Worm (Caenorhabditis elegans) whole organism, young adult: ENCODE data around the gene EEED8.18.

Experiments
- B0261.1 ChIP-seq: sonication (generic microtip); optimal IDR thresholded peaks from 2 replicates; lab custom pipeline; 2016; ENCODE audit warnings: mild to moderate bottlenecking, missing genetic modification characterization, moderate library complexity, missing compliant biosample characterization
- F10E7.11 ChIP-seq: sonication (generic microtip); optimal IDR thresholded peaks from 2 replicates; lab custom pipeline; 2017; ENCODE audit warnings: mild to moderate bottlenecking, missing genetic modification characterization, moderate library complexity, missing compliant biosample characterization
- F23B12.7 ChIP-seq: sonication (generic microtip); optimal IDR thresholded peaks from 2 replicates; lab custom pipeline; 2017; ENCODE audit warnings: missing genetic modification characterization, mild to moderate bottlenecking, missing compliant biosample characterization, antibody characterized with exemption, moderate library complexity; ENCODE audit not compliant: insufficient read depth
- F37B4.10 ChIP-seq: fragments of 200-800 bp; sonication (Bioruptor generic); IDR thresholded peaks from 2 replicates; pipeline ENCODE4 v1.3.6; 2022; ENCODE audit warnings: missing genetic modification characterization, missing compliant biosample characterization
- F49E8.2 ChIP-seq: sonication (generic microtip); optimal IDR thresholded peaks from 3 replicates; lab custom pipeline; 2017; ENCODE audit warnings: missing genetic modification characterization, mild to moderate bottlenecking, missing compliant biosample characterization, antibody characterized with exemption, moderate library complexity; ENCODE audit not compliant: insufficient read depth
- F52B5.7 ChIP-seq: sonication (generic microtip); optimal IDR thresholded peaks from 2 replicates; lab custom pipeline; 2016; ENCODE audit warnings: mild to moderate bottlenecking, missing genetic modification characterization, missing compliant biosample characterization
- F57A8.1 ChIP-seq: fragments of 200-800 bp; sonication (Bioruptor generic); optimal IDR thresholded peaks from 2 replicates; lab custom pipeline; 2018; ENCODE audit warnings: mild to moderate bottlenecking, missing genetic modification characterization, moderate library complexity, missing compliant biosample characterization
- F57C9.4 ChIP-seq: sonication (generic microtip); optimal IDR thresholded peaks from 2 replicates; lab custom pipeline; 2017; ENCODE audit warnings: mild to moderate bottlenecking, missing genetic modification characterization, missing compliant biosample characterization
- Y79H2A.3 ChIP-seq: fragments of 200-800 bp; sonication (Bioruptor generic); conservative IDR thresholded peaks from 2 replicates; pipeline ENCODE4 v1.3.6; 2022; ENCODE audit warnings: missing genetic modification reagents, missing genetic modification characterization, missing compliant biosample characterization
- ama-1 ChIP-seq, 3 experiments: fragments of 150-350 bp in 1 of 3; sonication (generic microtip) in 2 of 3; optimal IDR thresholded peaks; 2 replicates each; lab custom pipeline; 2014 to 2018; ENCODE audit warnings: missing biosample characterization in 2 of 3, missing genetic modification characterization in 2 of 3, missing genetic modification reagents in 2 of 3
- aptf-2 ChIP-seq: fragments of 200-800 bp; sonication (Bioruptor generic); conservative IDR thresholded peaks from 2 replicates; pipeline ENCODE4 v1.3.6; 2022; ENCODE audit warnings: missing genetic modification reagents, missing genetic modification characterization, missing compliant biosample characterization
- aptf-3 ChIP-seq: fragments of 200-800 bp; sonication (Bioruptor generic); IDR thresholded peaks from 2 replicates; pipeline ENCODE4 v1.3.6; 2022; ENCODE audit warnings: missing genetic modification characterization, missing compliant biosample characterization
- atf-7 ChIP-seq: sonication (generic microtip); optimal IDR thresholded peaks from 2 replicates; lab custom pipeline; 2017; ENCODE audit warnings: mild to moderate bottlenecking, missing genetic modification characterization, missing compliant biosample characterization
- attf-3 ChIP-seq: fragments of 200-800 bp; sonication (Bioruptor generic); conservative IDR thresholded peaks from 2 replicates; pipeline ENCODE4 v1.3.6; 2022; ENCODE audit warnings: missing genetic modification reagents, missing genetic modification characterization, missing compliant biosample characterization
- bed-2 ChIP-seq: fragments of 200-800 bp; sonication (Bioruptor generic); IDR thresholded peaks from 2 replicates; pipeline ENCODE4 v1.3.6; 2022; ENCODE audit warnings: missing genetic modification reagents, missing genetic modification characterization, missing compliant biosample characterization
- ceh-58 ChIP-seq: fragments of 200-800 bp; sonication (Bioruptor generic); IDR thresholded peaks from 2 replicates; pipeline ENCODE4 v1.3.6; 2022; ENCODE audit warnings: missing genetic modification characterization, missing compliant biosample characterization
- ceh-79 ChIP-seq: sonication (generic microtip); optimal IDR thresholded peaks from 2 replicates; lab custom pipeline; 2017; ENCODE audit warnings: mild to moderate bottlenecking, missing genetic modification characterization, missing compliant biosample characterization
- ceh-91 ChIP-seq: fragments of 200-800 bp; sonication (Bioruptor generic); IDR thresholded peaks from 2 replicates; pipeline ENCODE4 v1.3.6; 2022; ENCODE audit warnings: missing genetic modification reagents, missing genetic modification characterization, missing compliant biosample characterization
- egl-44 ChIP-seq: fragments of 200-800 bp; sonication (Bioruptor generic); IDR thresholded peaks from 2 replicates; pipeline ENCODE4 v1.3.6; 2022; ENCODE audit warnings: missing genetic modification reagents, missing genetic modification characterization, missing compliant biosample characterization
- egrh-3 ChIP-seq: fragments of 200-800 bp; sonication (Bioruptor generic); IDR thresholded peaks from 2 replicates; pipeline ENCODE4 v1.3.6; 2022; ENCODE audit warnings: missing genetic modification reagents, missing genetic modification characterization, missing compliant biosample characterization
- ekl-4 ChIP-seq: fragments of 200-800 bp; sonication (Bioruptor generic); IDR thresholded peaks from 2 replicates; pipeline ENCODE4 v1.3.6; 2022; ENCODE audit warnings: missing genetic modification reagents, missing genetic modification characterization, missing compliant biosample characterization
- ets-4 ChIP-seq: fragments of 200-800 bp; sonication (Bioruptor generic); optimal IDR thresholded peaks from 2 replicates; lab custom pipeline; 2018; ENCODE audit warnings: mild to moderate bottlenecking, missing genetic modification characterization, missing compliant biosample characterization
- fkh-3 ChIP-seq: sonication (generic microtip); optimal IDR thresholded peaks from 2 replicates; lab custom pipeline; 2016; ENCODE audit warnings: mild to moderate bottlenecking, missing genetic modification characterization, missing compliant biosample characterization
- him-1 ChIP-seq: sonication (generic microtip); optimal IDR thresholded peaks from 2 replicates; lab custom pipeline; 2016; ENCODE audit warnings: missing genotype, missing genetic modification reagents, missing genetic modification characterization, missing compliant biosample characterization
- hmg-20 ChIP-seq: fragments of 200-800 bp; sonication (Bioruptor generic); IDR thresholded peaks from 2 replicates; pipeline ENCODE4 v1.3.6; 2022; ENCODE audit warnings: missing genetic modification reagents, missing genetic modification characterization, missing compliant biosample characterization
- hrde-1 ChIP-seq: sonication (generic microtip); optimal IDR thresholded peaks from 2 replicates; lab custom pipeline; 2016; ENCODE audit warnings: missing genetic modification characterization, mild to moderate bottlenecking, missing compliant biosample characterization, moderate library complexity, missing genotype, missing genetic modification reagents, borderline replicate concordance
- let-526 ChIP-seq: fragments of 200-800 bp; sonication (Bioruptor generic); IDR thresholded peaks from 2 replicates; pipeline ENCODE4 v1.3.6; 2022; ENCODE audit warnings: missing genetic modification reagents, missing genetic modification characterization, missing compliant biosample characterization
- let-607 ChIP-seq, 2 experiments: fragments of 200-800 bp in 1 of 2; sonication (Bioruptor generic) in 1 of 2; sonication (generic microtip) in 1 of 2; optimal IDR thresholded peaks; 2 replicates each; lab custom pipeline; 2016 to 2018; ENCODE audit warnings: mild to moderate bottlenecking in 2 of 2, missing compliant biosample characterization in 2 of 2, missing genetic modification characterization in 2 of 2, moderate library complexity in 2 of 2, missing genotype in 1 of 2
- lin-26 ChIP-seq: fragments of 200-800 bp; sonication (Bioruptor generic); IDR thresholded peaks from 2 replicates; pipeline ENCODE4 v1.3.6; 2022; ENCODE audit warnings: missing genetic modification reagents, missing genetic modification characterization, missing compliant biosample characterization
- lsl-1 ChIP-seq: fragments of 200-800 bp; sonication (Bioruptor generic); optimal IDR thresholded peaks from 2 replicates; lab custom pipeline; 2018; ENCODE audit warnings: mild to moderate bottlenecking, missing genetic modification characterization, moderate library complexity, missing compliant biosample characterization
- lsy-27 ChIP-seq: sonication (generic microtip); optimal IDR thresholded peaks from 2 replicates; lab custom pipeline; 2017; ENCODE audit warnings: missing genetic modification characterization, mild to moderate bottlenecking, missing compliant biosample characterization, antibody characterized with exemption, missing genotype, borderline replicate concordance; ENCODE audit not compliant: insufficient read depth
- madf-10 ChIP-seq: sonication (generic microtip); optimal IDR thresholded peaks from 2 replicates; lab custom pipeline; 2016; ENCODE audit warnings: mild to moderate bottlenecking, missing genetic modification characterization, missing compliant biosample characterization
- madf-8 ChIP-seq: fragments of 200-800 bp; sonication (Bioruptor generic); conservative IDR thresholded peaks from 2 replicates; pipeline ENCODE4 v1.3.6; 2022; ENCODE audit warnings: missing genetic modification reagents, missing genetic modification characterization, missing compliant biosample characterization
- mcd-1 ChIP-seq: fragments of 200-800 bp; sonication (Bioruptor generic); IDR thresholded peaks from 2 replicates; pipeline ENCODE4 v1.3.6; 2022; ENCODE audit warnings: missing genetic modification reagents, missing genetic modification characterization, missing compliant biosample characterization
- mel-28 ChIP-seq: sonication (generic microtip); optimal IDR thresholded peaks from 2 replicates; lab custom pipeline; 2016; ENCODE audit warnings: borderline replicate concordance, mild to moderate bottlenecking, missing genetic modification characterization, missing compliant biosample characterization
- mes-4 ChIP-seq: sonication (generic microtip); optimal IDR thresholded peaks from 2 replicates; lab custom pipeline; 2016; ENCODE audit warnings: missing genotype, missing genetic modification characterization, missing compliant biosample characterization
- nfya-2 ChIP-seq: fragments of 200-800 bp; sonication (Bioruptor generic); IDR thresholded peaks from 2 replicates; pipeline ENCODE4 v1.3.6; 2022; ENCODE audit warnings: missing genetic modification reagents, missing genetic modification characterization, missing compliant biosample characterization
- nfyb-1 ChIP-seq: fragments of 200-800 bp; sonication (Bioruptor generic); IDR thresholded peaks from 2 replicates; pipeline ENCODE4 v1.3.6; 2022; ENCODE audit warnings: missing genetic modification reagents, missing genetic modification characterization, missing compliant biosample characterization
- nhr-27 ChIP-seq: fragments of 200-800 bp; sonication (Bioruptor generic); optimal IDR thresholded peaks from 2 replicates; lab custom pipeline; 2018; ENCODE audit warnings: mild to moderate bottlenecking, missing genetic modification characterization, moderate library complexity, missing compliant biosample characterization
- pbrm-1 ChIP-seq: fragments of 200-800 bp; sonication (Bioruptor generic); IDR thresholded peaks from 2 replicates; pipeline ENCODE4 v1.3.6; 2022; ENCODE audit warnings: missing genetic modification reagents, missing genetic modification characterization, missing compliant biosample characterization
- sea-2 ChIP-seq: fragments of 200-800 bp; sonication (Bioruptor generic); IDR thresholded peaks from 2 replicates; pipeline ENCODE4 v1.3.6; 2022; ENCODE audit warnings: missing genetic modification characterization, missing compliant biosample characterization
- snpc-1.1 ChIP-seq: sonication (generic microtip); optimal IDR thresholded peaks from 2 replicates; lab custom pipeline; 2017; ENCODE audit warnings: missing genetic modification characterization, mild to moderate bottlenecking, missing compliant biosample characterization, antibody characterized with exemption, moderate library complexity, missing genotype, missing genetic modification reagents; ENCODE audit not compliant: insufficient read depth
- somi-1 ChIP-seq: fragments of 200-800 bp; sonication (Bioruptor generic); optimal IDR thresholded peaks from 2 replicates; lab custom pipeline; 2018; ENCODE audit warnings: mild to moderate bottlenecking, missing genetic modification characterization, missing compliant biosample characterization
- tbx-9 ChIP-seq: sonication (generic microtip); optimal IDR thresholded peaks from 2 replicates; lab custom pipeline; 2016; ENCODE audit warnings: borderline replicate concordance, missing genetic modification characterization, inconsistent platforms, missing compliant biosample characterization
- unc-130 ChIP-seq: sonication (generic microtip); optimal IDR thresholded peaks from 2 replicates; lab custom pipeline; 2016; ENCODE audit warnings: missing genetic modification reagents, missing genetic modification characterization, missing compliant biosample characterization
- zfh-2 ChIP-seq: fragments of 200-800 bp; sonication (Bioruptor generic); conservative IDR thresholded peaks from 2 replicates; pipeline ENCODE4 v1.3.6; 2022; ENCODE audit warnings: missing genetic modification reagents, missing genetic modification characterization, missing compliant biosample characterization
- ztf-6 ChIP-seq: fragments of 200-800 bp; sonication (Bioruptor generic); IDR thresholded peaks from 2 replicates; pipeline ENCODE4 v1.3.6; 2022; ENCODE audit warnings: missing genetic modification reagents, missing genetic modification characterization, missing compliant biosample characterization

EEED8.18 gene

DNA sequence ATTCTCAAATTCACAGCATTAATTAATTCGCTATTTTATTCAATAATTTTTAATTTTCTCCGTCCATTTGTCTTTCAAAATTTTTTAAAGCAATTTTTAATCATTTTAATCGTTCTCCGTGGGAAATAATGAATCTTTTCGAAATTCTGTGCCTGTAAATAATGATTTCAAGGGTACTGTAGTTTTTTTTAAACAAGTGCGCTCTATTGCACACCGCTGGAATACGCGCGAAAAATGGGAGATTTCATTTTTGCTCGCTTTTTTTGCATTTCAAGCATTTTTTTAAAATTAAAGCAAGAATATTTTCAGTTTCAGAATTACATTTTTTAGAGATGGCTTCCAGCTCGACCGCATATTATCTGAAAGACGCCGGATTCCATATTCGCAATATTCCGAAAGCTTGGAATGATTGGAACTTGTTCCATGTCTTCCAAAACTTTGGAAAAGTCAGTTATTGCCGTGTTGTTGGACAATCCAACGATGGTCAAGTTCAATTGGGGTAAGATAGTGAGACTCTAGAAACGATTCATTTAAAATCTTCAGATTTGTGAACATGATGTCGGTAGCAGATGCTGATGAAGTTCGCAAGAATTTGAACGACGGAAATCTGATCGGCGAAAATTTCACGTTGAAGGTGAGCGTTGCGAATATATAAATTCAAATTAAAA, 8.7 kb upstream of the EEED8.18 start, which contains the start of gene tofu-6 (continued):
- TF ChIP-seq attf-3 (GFP tag; lab: Robert Waterston, UW) (0 out of 2 replicates have a peak, but pooled peaks have one; percentile 15), unc-130 (GFP tag; lab: Kevin White, UChicago) (no peak), nfyb-1 (GFP tag; lab: Robert Waterston, UW) (no peak), let-526 (GFP tag; lab: Robert Waterston, UW) (no peak), mes-4 (tag; lab: Kevin White, UChicago) (no peak), zfh-2 (GFP tag; lab: Robert Waterston, UW) (no peak), ztf-6 (no peak), nhr-27 (tag; lab: Kevin White, UChicago) (no peak), F57C9.4 (tag; lab: Kevin White, UChicago) (no peak), tbx-9 (no peak), aptf-3 (GFP tag; lab: Robert Waterston, UW) (no peak), ceh-79 (tag; lab: Kevin White, UChicago) (no peak), F49E8.2 (tag; lab: Kevin White, UChicago) (peak; percentile 43), madf-10 (tag; lab: Kevin White, UChicago) (no peak), F57A8.1 (GFP tag; lab: Kevin White, UChicago) (no peak), atf-7 (tag; lab: Kevin White, UChicago) (no peak), lsy-27 (no peak), hrde-1 (tag; lab: Kevin White, UChicago) (no peak), ceh-91 (GFP tag; lab: Robert Waterston, UW) (peak; percentile 90), F37B4.10 (GFP tag; lab: Robert Waterston, UW) (no peak), F23B12.7 (peak; percentile 61), Y79H2A.3 (GFP tag; lab: Robert Waterston, UW) (no peak), ama-1 (optimal IDR thresholded peaks at IDR 0.05; lab: Kevin White, UChicago) (no peak), ama-1 (GFP tag; optimal IDR thresholded peaks at IDR 0.05; lab: Kevin White, UChicago) (no peak), ekl-4 (GFP tag; lab: Robert Waterston, UW) (no peak), bed-2 (no peak), egl-44 (GFP tag; lab: Robert Waterston, UW) (no peak), B0261.1 (no peak), fkh-3 (tag; lab: Kevin White, UChicago) (no peak), nfya-2 (no peak), ceh-58 (GFP tag; lab: Robert Waterston, UW) (no peak), F52B5.7 (no peak), let-607 (tag; optimal IDR thresholded peaks at IDR 0.05; lab: Kevin White, UChicago) (no peak), somi-1 (no peak), egrh-3 (GFP tag; lab: Robert Waterston, UW) (no peak), pbrm-1 (0 out of 2 replicates have a peak, but pooled peaks have one; percentile 12), snpc-1.1 (tag; lab: Kevin White, UChicago) (peak; percentile 24), lin-26 (GFP tag; lab: Robert Waterston, UW) (no peak), him-1 (tag; lab: Kevin White, UChicago) (peak; percentile 69), ets-4 (GFP tag; lab: Kevin White, UChicago) (no peak), hmg-20 (no peak), lsl-1 (GFP tag; lab: Kevin White, UChicago) (peak; percentile 96), aptf-2 (no peak), sea-2 (GFP tag; lab: Robert Waterston, UW) (no peak), madf-8 (GFP tag; lab: Robert Waterston, UW) (peak; percentile 99), mel-28 (tag; lab: Kevin White, UChicago) (no peak), mcd-1 (GFP tag; lab: Robert Waterston, UW) (peak; percentile 87), F10E7.11 (no peak)
